Worm (Caenorhabditis elegans) whole organism, L3 larva: ENCODE results near the gene C50E3.9.

ENCODE experiments used
- R02D3.7 ChIP-seq: fragments of 150-350 bp; optimal IDR thresholded peaks from 2 replicates; lab custom pipeline; 2014; ENCODE audit warnings: missing biosample characterization, missing genetic modification characterization
- ZK546.5 ChIP-seq: sonication (generic microtip); optimal IDR thresholded peaks from 2 replicates; lab custom pipeline; 2017; ENCODE audit warnings: missing biosample characterization, missing genetic modification characterization
- aly-2 ChIP-seq: fragments of 150-350 bp; optimal IDR thresholded peaks from 2 replicates; lab custom pipeline; 2014; ENCODE audit warnings: missing biosample characterization, missing genetic modification characterization
- ama-1 ChIP-seq: fragments of 150-350 bp; optimal IDR thresholded peaks from 2 replicates; lab custom pipeline; 2018
- ceh-28 ChIP-seq: fragments of 150-350 bp; optimal IDR thresholded peaks from 2 replicates; lab custom pipeline; 2014; ENCODE audit warnings: missing biosample characterization, missing genetic modification reagents, missing genetic modification characterization
- ceh-82 ChIP-seq: fragments of 150-350 bp; optimal IDR thresholded peaks from 2 replicates; lab custom pipeline; 2014; ENCODE audit warnings: missing biosample characterization, missing genetic modification characterization
- ceh-9 ChIP-seq: sonication (generic microtip); optimal IDR thresholded peaks from 2 replicates; lab custom pipeline; 2018; ENCODE audit warnings: missing biosample characterization, missing genetic modification characterization
- egl-27 ChIP-seq: sonication (generic microtip); optimal IDR thresholded peaks from 4 replicates; lab custom pipeline; 2017; ENCODE audit warnings: missing biosample characterization, missing genetic modification reagents, missing genetic modification characterization
- egl-5 ChIP-seq: fragments of 150-350 bp; optimal IDR thresholded peaks from 2 replicates; lab custom pipeline; 2017; ENCODE audit warnings: missing biosample characterization, missing genetic modification reagents, missing genetic modification characterization, inconsistent platforms
- elt-1 ChIP-seq: fragments of 150-350 bp; optimal IDR thresholded peaks from 2 replicates; lab custom pipeline; 2014; ENCODE audit warnings: missing biosample characterization, missing genetic modification characterization
- elt-2 ChIP-seq: sonication (generic microtip); optimal IDR thresholded peaks from 2 replicates; lab custom pipeline; 2016; ENCODE audit warnings: missing genetic modification reagents, mild to moderate bottlenecking, missing genetic modification characterization, missing compliant biosample characterization
- elt-3 ChIP-seq, 3 experiments: fragments of 150-350 bp in 1 of 3; sonication (generic microtip) in 2 of 3; optimal IDR thresholded peaks; 2 replicates in 2 of 3; 4 replicates in 1 of 3; lab custom pipeline; 2014 to 2017; ENCODE audit warnings: missing biosample characterization in 3 of 3, missing genetic modification characterization in 3 of 3
- eor-1 ChIP-seq, 2 experiments: fragments of 150-350 bp; optimal IDR thresholded peaks; 2 replicates each; lab custom pipeline; 2014 to 2018; ENCODE audit warnings: missing biosample characterization in 2 of 2, missing genetic modification characterization in 2 of 2
- fkh-2 ChIP-seq: fragments of 150-350 bp; optimal IDR thresholded peaks from 2 replicates; lab custom pipeline; 2014; ENCODE audit warnings: missing biosample characterization, missing genetic modification reagents, missing genetic modification characterization
- fos-1 ChIP-seq: fragments of 150-350 bp; optimal IDR thresholded peaks from 2 replicates; lab custom pipeline; 2014; ENCODE audit warnings: missing biosample characterization, missing genetic modification characterization
- hmg-11 ChIP-seq: sonication (generic microtip); optimal IDR thresholded peaks from 2 replicates; lab custom pipeline; 2016; ENCODE audit warnings: missing genetic modification characterization, missing compliant biosample characterization
- jun-1 ChIP-seq: fragments of 150-350 bp; optimal IDR thresholded peaks from 2 replicates; lab custom pipeline; 2014; ENCODE audit warnings: missing biosample characterization, missing genetic modification reagents, missing genetic modification characterization
- lin-15B ChIP-seq: fragments of 150-350 bp; optimal IDR thresholded peaks from 2 replicates; lab custom pipeline; 2014; ENCODE audit warnings: missing biosample characterization, missing genetic modification characterization
- mdl-1 ChIP-seq: fragments of 150-350 bp; optimal IDR thresholded peaks from 2 replicates; lab custom pipeline; 2014; ENCODE audit warnings: missing biosample characterization, missing genetic modification characterization
- nfya-1 ChIP-seq: sonication (generic microtip); optimal IDR thresholded peaks from 2 replicates; lab custom pipeline; 2017; ENCODE audit warnings: missing genetic modification characterization, mild to moderate bottlenecking, missing compliant biosample characterization, antibody characterized with exemption, moderate library complexity; ENCODE audit not compliant: insufficient read depth
- nhr-12 ChIP-seq: fragments of 150-350 bp; optimal IDR thresholded peaks from 2 replicates; lab custom pipeline; 2014; ENCODE audit warnings: missing biosample characterization, missing genetic modification characterization
- nhr-23 ChIP-seq: fragments of 150-350 bp; optimal IDR thresholded peaks from 2 replicates; lab custom pipeline; 2014; ENCODE audit warnings: missing biosample characterization, missing genetic modification reagents, missing genetic modification characterization
- nhr-25 ChIP-seq: sonication (generic microtip); optimal IDR thresholded peaks from 2 replicates; lab custom pipeline; 2017; ENCODE audit warnings: missing biosample characterization, missing genetic modification characterization
- nhr-28 ChIP-seq: fragments of 150-350 bp; optimal IDR thresholded peaks from 2 replicates; lab custom pipeline; 2014; ENCODE audit warnings: missing biosample characterization, missing genetic modification characterization
- nhr-43 ChIP-seq: sonication (generic microtip); optimal IDR thresholded peaks from 2 replicates; lab custom pipeline; 2016; ENCODE audit warnings: mild to moderate bottlenecking, missing genetic modification characterization, missing compliant biosample characterization; ENCODE audit not compliant: poor library complexity, severe bottlenecking
- nhr-67 ChIP-seq: fragments of 150-350 bp; optimal IDR thresholded peaks from 2 replicates; lab custom pipeline; 2014; ENCODE audit warnings: missing biosample characterization, missing genetic modification characterization
- nhr-76 ChIP-seq: fragments of 150-350 bp; sonication (generic microtip); optimal IDR thresholded peaks from 5 replicates; lab custom pipeline; 2014; ENCODE audit warnings: missing biosample characterization, missing genetic modification characterization
- nhr-77 ChIP-seq: fragments of 150-350 bp; optimal IDR thresholded peaks from 2 replicates; lab custom pipeline; 2014; ENCODE audit warnings: missing biosample characterization, missing genetic modification characterization
- pha-4 ChIP-seq: fragments of 150-350 bp; optimal IDR thresholded peaks from 2 replicates; lab custom pipeline; 2014; ENCODE audit warnings: missing biosample characterization, missing genetic modification reagents, missing genetic modification characterization
- pqm-1 ChIP-seq: fragments of 150-350 bp; optimal IDR thresholded peaks from 2 replicates; lab custom pipeline; 2017; ENCODE audit warnings: missing biosample characterization, missing genetic modification characterization, inconsistent platforms
- sea-2 ChIP-seq: fragments of 150-350 bp; sonication (generic microtip); optimal IDR thresholded peaks from 4 replicates; lab custom pipeline; 2014; ENCODE audit warnings: missing biosample characterization, missing genetic modification reagents, missing genetic modification characterization
- skn-1 ChIP-seq: fragments of 150-350 bp; optimal IDR thresholded peaks from 2 replicates; lab custom pipeline; 2014; ENCODE audit warnings: missing biosample characterization, missing genetic modification characterization
- snpc-4 ChIP-seq: fragments of 150-350 bp; optimal IDR thresholded peaks from 2 replicates; lab custom pipeline; 2014; ENCODE audit warnings: missing biosample characterization, missing genetic modification characterization
- tbx-2 ChIP-seq: sonication (generic microtip); optimal IDR thresholded peaks from 2 replicates; lab custom pipeline; 2016; ENCODE audit warnings: mild to moderate bottlenecking, missing genetic modification characterization, missing compliant biosample characterization
- unc-39 ChIP-seq: sonication (generic microtip); optimal IDR thresholded peaks from 4 replicates; lab custom pipeline; 2017; ENCODE audit warnings: missing biosample characterization, missing genetic modification characterization
- zag-1 ChIP-seq: fragments of 150-350 bp; optimal IDR thresholded peaks from 2 replicates; lab custom pipeline; 2014; ENCODE audit warnings: missing biosample characterization, missing genetic modification characterization
- ztf-11 ChIP-seq: fragments of 150-350 bp; optimal IDR thresholded peaks from 2 replicates; lab custom pipeline; 2014; ENCODE audit warnings: missing biosample characterization, missing genetic modification characterization

Gene C50E3.9

DNA sequence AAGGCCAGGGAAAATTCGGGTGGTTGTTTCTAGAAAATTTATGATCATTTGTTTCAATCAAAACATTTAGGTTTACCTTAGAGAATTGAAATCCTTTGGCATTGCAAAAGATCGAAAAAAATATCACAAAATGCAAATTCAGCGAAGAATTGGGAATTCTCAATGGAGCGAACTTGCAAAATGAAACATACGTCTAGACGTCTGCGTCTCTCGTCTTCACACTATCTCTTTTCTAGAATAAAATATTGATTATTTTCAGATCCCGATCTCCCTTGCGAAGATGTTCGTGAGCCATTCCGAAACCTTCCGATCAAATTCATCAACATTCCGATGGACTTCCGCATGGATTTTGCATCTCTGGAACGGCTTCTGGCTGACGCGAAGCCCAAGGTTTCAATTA lies 19.7 kb downstream of the C50E3.9 start, which contains the start of gene ets-6:
TSS of gene ets-6 (minus strand) at position 169 of the 400 bp plus-strand sequence.
- TF ChIP-seq snpc-4 (tag; lab: Kevin White, UChicago) (peak; percentile 45), ceh-82 (tag; lab: Kevin White, UChicago) (no peak), sea-2 (GFP tag; lab: Kevin White, UChicago) (no peak), zag-1 (tag; lab: Kevin White, UChicago) (no peak), nfya-1 (tag; lab: Kevin White, UChicago) (peak; percentile 61), nhr-67 (tag; lab: Kevin White, UChicago) (no peak), skn-1 (no peak), eor-1 (tag; optimal IDR thresholded peaks at IDR 0.05; lab: Kevin White, UChicago) (no peak), nhr-23 (peak; percentile 61), fkh-2 (tag; lab: Kevin White, UChicago) (no peak), mdl-1 (tag; lab: Kevin White, UChicago) (no peak), nhr-77 (tag; lab: Kevin White, UChicago) (no peak), ceh-28 (tag; lab: Kevin White, UChicago) (peak; percentile 85), nhr-25 (tag; lab: Kevin White, UChicago) (peak; percentile 32), aly-2 (no peak), pha-4 (peak; percentile 69), R02D3.7 (tag; lab: Kevin White, UChicago) (peak; percentile 31), ZK546.5 (tag; lab: Kevin White, UChicago) (no peak), egl-5 (tag; lab: Kevin White, UChicago) (peak; percentile 18), nhr-43 (tag; lab: Kevin White, UChicago) (no peak), nhr-28 (no peak), lin-15B (tag; lab: Kevin White, UChicago) (peak; percentile 73), egl-27 (tag; lab: Kevin White, UChicago) (no peak), pqm-1 (tag; lab: Kevin White, UChicago) (peak; percentile 23), hmg-11 (tag; lab: Kevin White, UChicago) (peak; percentile 46)

ce11 chrV:7575563-7575962 lies 24.5 kb downstream of the C50E3.9 start, which contains the start of the genes snu-66 and ints-9:
Gene snu-66 (minus strand): TSS chrV:7575670.
Gene ints-9 (plus strand): TSS chrV:7575802.
- TF ChIP-seq lin-15B (tag; lab: Kevin White, UChicago) (peak; percentile 77), nhr-76 (tag; lab: Kevin White, UChicago) (no peak), pha-4 (peak; percentile 67), jun-1 (tag; lab: Kevin White, UChicago) (peak; percentile 14), hmg-11 (tag; lab: Kevin White, UChicago) (peak; percentile 18), snpc-4 (tag; lab: Kevin White, UChicago) (peak; percentile 83), eor-1 (tag; optimal IDR thresholded peaks at IDR 0.05; lab: Kevin White, UChicago) (no peak), elt-2 (tag; lab: Kevin White, UChicago) (peak; percentile 7), tbx-2 (tag; lab: Kevin White, UChicago) (peak; percentile 7), ceh-9 (no peak), R02D3.7 (tag; lab: Kevin White, UChicago) (peak; percentile 11), nhr-23 (peak; percentile 76), nhr-25 (tag; lab: Kevin White, UChicago) (peak; percentile 38)

- TF ChIP-seq ztf-11 (tag; lab: Kevin White, UChicago) (no peak), nhr-43 (tag; lab: Kevin White, UChicago) (no peak), elt-3 (tag; optimal IDR thresholded peaks at IDR 0.05; lab: Kevin White, UChicago) (no peak), nhr-77 (tag; lab: Kevin White, UChicago) (no peak), ceh-9 (no peak), ama-1 (lab: Kevin White, UChicago) (no peak), mdl-1 (tag; lab: Kevin White, UChicago) (no peak), pqm-1 (tag; lab: Kevin White, UChicago) (no peak), nhr-67 (tag; lab: Kevin White, UChicago) (no peak), unc-39 (tag; lab: Kevin White, UChicago) (no peak), ceh-28 (tag; lab: Kevin White, UChicago) (no peak), eor-1 (tag; optimal IDR thresholded peaks at IDR 0.05; lab: Kevin White, UChicago) (no peak), fos-1 (tag; lab: Kevin White, UChicago) (no peak), nhr-12 (tag; lab: Kevin White, UChicago) (no peak), nhr-28 (no peak), elt-1 (tag; lab: Kevin White, UChicago) (no peak)
Measured at ce11 chrV:7570955-7571354, 29.1 kb downstream of the C50E3.9 start, which contains the start of gene F19F10.14. Gene F19F10.14 (minus strand): TSS chrV:7571055.
